Worm (Caenorhabditis elegans) whole organism, L1 larva: Measurements from ENCODE around the gene srh-27.

Experiments used
- Y116A8C.19 ChIP-seq: sonication (generic microtip); optimal IDR thresholded peaks from 2 replicates; lab custom pipeline; 2016; ENCODE audit warnings: missing compliant biosample characterization, missing genetic modification characterization, borderline replicate concordance
- aly-2 ChIP-seq: fragments of 150-350 bp; optimal IDR thresholded peaks from 2 replicates; lab custom pipeline; 2014; ENCODE audit warnings: missing biosample characterization, missing genetic modification characterization
- isw-1 ChIP-seq: fragments of 200-800 bp; sonication (Bioruptor generic); IDR thresholded peaks from 2 replicates; pipeline ENCODE4 v1.3.6; 2022; ENCODE audit warnings: missing genetic modification characterization, missing compliant biosample characterization
- nhr-28 ChIP-seq: fragments of 150-350 bp; optimal IDR thresholded peaks from 2 replicates; lab custom pipeline; 2014; ENCODE audit warnings: missing biosample characterization, missing genetic modification characterization
- skn-1 ChIP-seq: fragments of 150-350 bp; optimal IDR thresholded peaks from 2 replicates; lab custom pipeline; 2014; ENCODE audit warnings: missing biosample characterization, missing genetic modification characterization
- unc-86 ChIP-seq: sonication (generic microtip); optimal IDR thresholded peaks from 2 replicates; lab custom pipeline; 2016; ENCODE audit warnings: missing genetic modification characterization, missing compliant biosample characterization

DNA sequence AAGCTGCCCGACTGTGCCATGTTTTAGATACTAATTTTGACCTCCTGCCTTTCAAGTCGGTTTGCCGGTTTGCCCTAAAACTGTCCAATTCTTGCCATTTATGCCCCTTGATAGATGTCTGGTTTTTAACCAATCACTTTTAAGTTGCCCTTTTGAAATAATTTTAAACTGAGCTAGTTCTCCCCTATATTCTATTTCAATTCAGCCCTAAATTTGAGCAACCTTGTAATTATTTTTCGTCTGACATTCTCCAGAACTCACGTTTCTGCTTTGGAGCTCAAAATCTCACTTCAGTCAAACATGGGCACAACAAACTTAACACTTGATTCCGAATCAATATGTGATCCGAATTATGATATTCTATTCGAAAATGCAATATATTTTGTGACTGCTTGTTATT lies 25.1 kb downstream of the srh-27 start, which contains the start of gene srg-17:
- no peak for TF ChIP-seq aly-2 (tag; lab: Kevin White, UChicago)
- TF ChIP-seq isw-1 (GFP tag; lab: Robert Waterston, UW), result no peak
- TF ChIP-seq skn-1 (tag; lab: Kevin White, UChicago), result no peak
- no peak for TF ChIP-seq nhr-28 (tag; lab: Kevin White, UChicago)
- TF ChIP-seq Y116A8C.19 (tag; lab: Kevin White, UChicago), result no peak
- no peak for TF ChIP-seq unc-86 (tag; lab: Kevin White, UChicago)
